Comparison of ENCODE assay signal across 2 worm cellular contexts in the genomic region with DNA sequence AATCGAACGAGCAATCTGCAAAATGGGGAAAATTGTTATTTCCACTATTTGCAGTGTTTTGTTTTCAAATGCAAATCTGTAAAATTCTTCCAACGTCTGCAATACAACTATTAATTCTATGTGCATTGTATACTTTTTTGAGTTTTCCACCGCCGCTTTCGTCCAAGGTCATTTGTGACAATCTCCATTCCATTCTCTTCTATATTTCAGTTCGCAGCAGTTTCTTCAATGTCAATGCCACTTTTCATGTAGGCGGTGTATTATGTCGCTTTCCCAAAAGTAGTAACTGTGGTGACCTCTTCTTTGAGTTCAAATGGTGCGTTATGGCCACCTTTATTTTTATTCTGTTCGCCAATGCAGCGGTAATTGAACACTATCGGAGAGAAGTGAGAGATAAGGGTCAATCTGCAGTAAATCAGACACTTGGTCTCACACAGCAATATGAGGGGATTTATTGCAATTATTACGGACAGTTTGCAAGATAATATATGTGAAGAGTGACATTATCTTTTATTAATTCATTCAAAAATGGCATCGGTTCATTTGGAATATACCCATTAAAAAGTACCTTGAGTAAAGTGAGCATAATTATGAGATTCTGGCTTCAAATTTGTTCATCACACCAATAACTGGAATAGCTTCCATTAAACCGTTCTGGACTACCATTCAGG.
TF ChIP-seq lines count a peak whose summit lies in the region.

No protein-coding gene starts in this region.

TF ChIP-seq in whole organism, L1 larva, 84 proteins besides CTCF, POLR2A, EP300 and RAD21 (continued from another document):
- TF ChIP-seq mab-9 (GFP tag; IDR thresholded peaks at IDR 0.05; lab: Robert Waterston, UW) = no peak
- no peak for TF ChIP-seq ztf-11 (tag; optimal IDR thresholded peaks at IDR 0.05; lab: Kevin White, UChicago)
- TF ChIP-seq unc-62 (GFP tag; optimal IDR thresholded peaks at IDR 0.05; lab: Kevin White, UChicago) = no peak
- peak; percentile 41 for TF ChIP-seq mep-1 (tag; optimal IDR thresholded peaks at IDR 0.05; lab: Kevin White, UChicago)
- TF ChIP-seq fkh-4 (tag; optimal IDR thresholded peaks at IDR 0.05; lab: Kevin White, UChicago; ENCODE audit: borderline replicate concordance) = no peak
- TF ChIP-seq snu-23 (GFP tag; optimal IDR thresholded peaks at IDR 0.05; lab: Kevin White, UChicago) = no peak
- no peak for TF ChIP-seq alr-1 (tag; optimal IDR thresholded peaks at IDR 0.05; lab: Kevin White, UChicago; ENCODE audit: borderline replicate concordance)
- TF ChIP-seq lin-14 (GFP tag; optimal IDR thresholded peaks at IDR 0.05; lab: Kevin White, UChicago) = peak; percentile 60
- TF ChIP-seq swsn-7 (tag; optimal IDR thresholded peaks at IDR 0.05; lab: Kevin White, UChicago) = no peak
- no peak for TF ChIP-seq zip-4 (GFP tag; optimal IDR thresholded peaks at IDR 0.05; lab: Kevin White, UChicago)
- no peak for TF ChIP-seq nhr-71 (tag; optimal IDR thresholded peaks at IDR 0.05; lab: Kevin White, UChicago)
- TF ChIP-seq Y116A8C.19 (tag; optimal IDR thresholded peaks at IDR 0.05; lab: Kevin White, UChicago; ENCODE audit: borderline replicate concordance) = no peak
- TF ChIP-seq irx-1 (tag; optimal IDR thresholded peaks at IDR 0.05; lab: Kevin White, UChicago) = no peak
- TF ChIP-seq unc-86 (tag; optimal IDR thresholded peaks at IDR 0.05; lab: Kevin White, UChicago) = no peak
- TF ChIP-seq xbp-1 (tag; optimal IDR thresholded peaks at IDR 0.05; lab: Kevin White, UChicago) = no peak
- no peak for TF ChIP-seq zag-1 (tag; optimal IDR thresholded peaks at IDR 0.05; lab: Kevin White, UChicago)
- TF ChIP-seq mef-2 (tag; optimal IDR thresholded peaks at IDR 0.05; lab: Kevin White, UChicago) = no peak
- no peak for TF ChIP-seq pag-3 (tag; optimal IDR thresholded peaks at IDR 0.05; lab: Kevin White, UChicago; ENCODE audit: borderline replicate concordance, insufficient read depth)
- no peak for TF ChIP-seq hlh-17 (GFP tag; optimal IDR thresholded peaks at IDR 0.05; lab: Kevin White, UChicago; ENCODE audit: borderline replicate concordance)
- no peak for TF ChIP-seq nhr-77 (tag; optimal IDR thresholded peaks at IDR 0.05; lab: Kevin White, UChicago)
- TF ChIP-seq lir-3 (tag; optimal IDR thresholded peaks at IDR 0.05; lab: Kevin White, UChicago; ENCODE audit: poor library complexity) = no peak
- TF ChIP-seq efl-1 (optimal IDR thresholded peaks at IDR 0.05; lab: Kevin White, UChicago) = no peak
- TF ChIP-seq efl-1 (GFP tag; optimal IDR thresholded peaks at IDR 0.05 in 1 of 2; lab: Kevin White, UChicago) = peak in 1 of 2 experiments; percentile 76
TF ChIP-seq in whole organism, L1 larva: peak in this region for 5.

TF ChIP-seq in whole organism, L2 larva, 48 proteins besides CTCF, POLR2A, EP300 and RAD21 (continued from another document):
- TF ChIP-seq sma-9 (GFP tag; optimal IDR thresholded peaks at IDR 0.05; lab: Kevin White, UChicago) = peak; percentile 8
- TF ChIP-seq sma-9 (tag; optimal IDR thresholded peaks at IDR 0.05; lab: Kevin White, UChicago) = no peak
